Worm (Caenorhabditis elegans): ENCODE measurements around the gene akt-1.

The akt-1 gene

DNA sequence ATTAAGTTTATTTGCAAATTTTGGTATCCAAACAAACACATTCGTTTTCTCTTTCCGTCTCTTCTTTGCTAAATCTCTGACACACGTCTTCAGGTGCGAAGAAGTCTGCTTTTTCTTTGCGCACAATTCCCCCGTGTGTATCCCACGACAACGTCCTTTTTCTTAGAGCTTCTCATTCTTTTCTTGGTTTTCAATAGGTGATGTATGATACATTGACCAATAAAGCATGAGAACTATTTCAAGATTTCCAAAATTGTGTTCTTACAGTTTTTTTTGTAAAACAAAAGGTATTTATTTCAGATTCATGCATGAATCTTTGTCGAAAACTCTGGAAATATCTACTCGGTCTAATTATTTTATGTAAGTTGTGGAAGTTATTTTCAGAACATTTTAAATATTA is 41.0 kb downstream of the akt-1 start, which contains the start of gene B0024.15:
Gene B0024.15 (plus strand): TSS at position 301 of the 400 bp plus-strand sequence.
- TF ChIP-seq lin-1 (GFP tag; IDR thresholded peaks at IDR 0.05) (no peak), Y75B8A.6 (GFP tag; IDR thresholded peaks at IDR 0.05) (no peak), aha-1 (tag) (peak; percentile 47)

DNA sequence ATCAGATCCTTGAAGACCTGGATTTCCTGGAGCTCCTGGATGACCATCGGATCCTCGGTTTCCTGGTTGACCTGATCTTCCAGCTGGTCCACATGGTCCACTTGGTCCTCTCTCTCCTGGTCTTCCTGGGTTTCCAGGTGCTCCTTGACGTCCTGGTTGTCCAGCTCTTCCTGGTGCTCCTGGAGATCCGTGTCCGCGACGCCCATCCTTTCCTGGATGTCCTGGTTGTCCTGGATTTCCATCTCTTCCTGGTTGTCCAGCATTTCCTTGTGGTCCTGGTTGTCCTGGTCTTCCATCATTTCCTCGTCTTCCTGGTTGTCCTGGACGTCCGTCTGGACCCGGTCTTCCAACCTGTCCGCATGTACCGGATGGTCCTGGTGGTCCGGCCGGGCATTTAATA is 43.1 kb downstream of the akt-1 start:
- TF ChIP-seq vab-7 (GFP tag; IDR thresholded peaks at IDR 0.05) (no peak), lin-13 (GFP tag; optimal IDR thresholded peaks at IDR 0.05) (no peak), set-16 (GFP tag; IDR thresholded peaks at IDR 0.05) (peak; percentile 76; the same call in 1 of the 2 replicates), aha-1 (tag) (peak; percentile 14), mep-1 (tag; optimal IDR thresholded peaks at IDR 0.05) (no peak)

DNA sequence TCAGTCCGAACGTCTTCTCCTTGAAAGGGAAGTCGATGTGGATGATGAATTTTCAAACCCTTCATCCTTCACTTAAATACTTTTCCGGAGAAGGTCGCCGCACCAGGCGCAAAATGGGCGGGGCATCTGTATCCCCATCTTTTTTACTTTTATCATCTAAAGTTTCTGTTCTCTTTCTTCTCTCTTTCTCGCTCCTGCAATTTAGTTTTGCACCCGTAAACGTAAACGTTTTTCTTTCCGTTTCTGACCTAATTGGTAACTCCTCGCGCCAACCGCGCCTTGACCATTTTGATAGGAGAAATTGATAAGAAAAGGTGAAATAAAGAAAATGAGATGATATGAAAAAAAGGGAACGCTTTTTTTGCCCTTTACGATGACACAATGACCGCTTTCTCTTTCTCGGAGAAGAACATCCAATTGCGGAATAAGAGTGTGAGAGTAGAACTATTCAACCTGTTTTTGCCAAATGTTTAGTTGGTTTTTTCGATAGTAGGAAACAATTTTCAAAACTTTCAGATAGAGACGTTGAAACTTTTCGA is 44.2 kb downstream of the akt-1 start, which contains the start of gene col-149:
Gene col-149 (minus strand): TSS at position 51 of the 539 bp plus-strand sequence.
- TF ChIP-seq nhr-28 (tag; optimal IDR thresholded peaks at IDR 0.05) (peak; percentile 81), aha-1 (tag) (peak; percentile 26), F44E2.7 (GFP tag; IDR thresholded peaks at IDR 0.05) (no peak), daf-16 (GFP tag; optimal IDR thresholded peaks at IDR 0.05) (no peak), daf-16 (tag; optimal IDR thresholded peaks at IDR 0.05) (no peak), pha-4 (GFP tag; IDR thresholded peaks at IDR 0.05) (no peak), pha-4 (tag; optimal IDR thresholded peaks at IDR 0.05) (no peak), nhr-111 (GFP tag; optimal IDR thresholded peaks at IDR 0.05) (no peak), jun-1 (tag; optimal IDR thresholded peaks at IDR 0.05) (no peak), ceh-28 (tag; optimal IDR thresholded peaks at IDR 0.05) (no peak), saeg-2 (GFP tag; IDR thresholded peaks at IDR 0.05) (no peak), vab-7 (GFP tag; IDR thresholded peaks at IDR 0.05) (no peak), cey-2 (tag; optimal IDR thresholded peaks at IDR 0.05; ENCODE audit: borderline replicate concordance, insufficient read depth) (peak; percentile 3), F49E8.2 (tag; optimal IDR thresholded peaks at IDR 0.05; ENCODE audit: borderline replicate concordance) (no peak), zfp-2 (tag; optimal IDR thresholded peaks at IDR 0.05) (no peak), nhr-48 (tag; optimal IDR thresholded peaks at IDR 0.05) (no peak), nhr-237 (tag; optimal IDR thresholded peaks at IDR 0.05) (no peak), sdz-12 (GFP tag; optimal IDR thresholded peaks at IDR 0.05) (no peak), hlh-11 (tag; optimal IDR thresholded peaks at IDR 0.05) (peak; percentile 51), spr-1 (tag; optimal IDR thresholded peaks at IDR 0.05) (no peak), rbr-2 (tag; optimal IDR thresholded peaks at IDR 0.05) (no peak), snpc-1.2 (GFP tag; IDR thresholded peaks at IDR 0.05) (no peak), pqm-1 (tag; optimal IDR thresholded peaks at IDR 0.05) (peak; percentile 66), T26A8.4 (GFP tag; IDR thresholded peaks at IDR 0.05) (no peak), mep-1 (tag; optimal IDR thresholded peaks at IDR 0.05) (no peak), zip-2 (tag; optimal IDR thresholded peaks at IDR 0.05) (no peak), egl-43 (GFP tag; IDR thresholded peaks at IDR 0.05) (no peak), lin-29 (GFP tag; IDR thresholded peaks at IDR 0.05) (no peak), D1046.2 (GFP tag; IDR thresholded peaks at IDR 0.05) (peak; percentile 6; the same call in 1 of the 2 replicates), unc-62 (GFP tag; optimal IDR thresholded peaks at IDR 0.05 in 1 of 2) (peak in 1 of 2 experiments; percentile 62), unc-62 (tag; optimal IDR thresholded peaks at IDR 0.05) (no peak), nhr-76 (tag; optimal IDR thresholded peaks at IDR 0.05) (no peak), mxl-3 (GFP tag; optimal IDR thresholded peaks at IDR 0.05) (peak; percentile 59)

DNA sequence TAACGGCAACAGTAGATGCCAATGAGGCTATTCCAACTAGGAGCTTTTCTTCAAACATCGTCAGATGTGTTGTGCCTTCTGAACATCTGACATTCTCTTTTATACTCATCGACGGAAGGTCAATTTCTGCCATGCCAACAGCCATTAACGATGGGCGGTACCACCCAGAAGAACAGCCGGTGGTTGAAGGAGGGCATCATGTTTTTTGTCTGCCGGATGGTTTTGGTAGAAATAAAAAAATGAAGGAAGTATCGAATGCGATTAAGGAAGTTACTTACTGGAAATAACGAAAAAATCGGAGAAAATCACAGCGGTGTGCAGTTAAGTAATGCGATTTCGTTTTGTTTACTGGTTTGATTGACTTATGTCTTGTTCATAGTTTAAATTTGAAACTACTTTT is 45.8 kb downstream of the akt-1 start, which contains the start of gene col-150:
Gene col-150 (minus strand): TSS at position 101 of the 400 bp plus-strand sequence.
- no peak for TF ChIP-seq lin-38 (GFP tag; IDR thresholded peaks at IDR 0.05)
- no peak for TF ChIP-seq mep-1 (tag; optimal IDR thresholded peaks at IDR 0.05)
- TF ChIP-seq ama-1 (optimal IDR thresholded peaks at IDR 0.05) = no peak
- TF ChIP-seq lin-15B (tag; optimal IDR thresholded peaks at IDR 0.05) = no peak
- no peak for TF ChIP-seq zip-2 (tag; optimal IDR thresholded peaks at IDR 0.05)

Measured in whole organism, L4 larva.